Fruit fly (Drosophila melanogaster) whole organism, prepupa: ENCODE measurements around the gene CG43638.

Source experiments
- Blimp-1 ChIP-seq: fragments of 200-800 bp; sonication (Bioruptor generic); optimal IDR thresholded peaks from 3 replicates; lab custom pipeline; 2017; ENCODE audit warnings: missing biosample characterization, missing genetic modification characterization, mild to moderate bottlenecking, moderate library complexity, missing genetic modification reagents
- CG10631 ChIP-seq: fragments of 200-800 bp; sonication (Bioruptor generic); optimal IDR thresholded peaks from 2 replicates; lab custom pipeline; 2016; ENCODE audit warnings: missing biosample characterization, missing genetic modification characterization
- CG10669 ChIP-seq: fragments of 200-800 bp; sonication (Bioruptor generic); optimal IDR thresholded peaks from 3 replicates; lab custom pipeline; 2018; ENCODE audit warnings: missing biosample characterization, mild to moderate bottlenecking, missing genetic modification characterization, moderate library complexity
- CG11294 ChIP-seq: fragments of 200-800 bp; sonication (Bioruptor generic); IDR thresholded peaks from 2 replicates; pipeline ENCODE4 v1.3.6; 2022; ENCODE audit warnings: missing biosample characterization, missing genetic modification characterization
- CG11762 ChIP-seq: fragments of 200-800 bp; sonication (Bioruptor generic); optimal IDR thresholded peaks from 3 replicates; lab custom pipeline; 2016; ENCODE audit warnings: missing biosample characterization, missing genetic modification characterization; ENCODE audit not compliant: insufficient read depth
- CG11902 ChIP-seq: fragments of 200-800 bp; sonication (Bioruptor generic); optimal IDR thresholded peaks from 3 replicates; lab custom pipeline; 2016; ENCODE audit warnings: missing biosample characterization, missing genetic modification characterization
- CG1621 ChIP-seq: fragments of 200-800 bp; sonication (Bioruptor generic); optimal IDR thresholded peaks from 3 replicates; lab custom pipeline; 2018; ENCODE audit warnings: missing biosample characterization, mild to moderate bottlenecking, missing genetic modification characterization
- CG16779 ChIP-seq: fragments of 200-800 bp; sonication (Bioruptor generic); optimal IDR thresholded peaks from 3 replicates; lab custom pipeline; 2017; ENCODE audit warnings: missing biosample characterization, mild to moderate bottlenecking, missing genetic modification characterization
- CG3032 ChIP-seq: fragments of 200-800 bp; optimal IDR thresholded peaks from 2 replicates; lab custom pipeline; 2019; ENCODE audit warnings: missing biosample characterization, mild to moderate bottlenecking, missing genetic modification characterization, moderate library complexity
- CG31627 ChIP-seq: fragments of 200-800 bp; sonication (Bioruptor generic); optimal IDR thresholded peaks from 3 replicates; lab custom pipeline; 2016; ENCODE audit warnings: missing biosample characterization, missing genetic modification characterization
- CG32006 ChIP-seq: fragments of 200-800 bp; sonication (Bioruptor generic); optimal IDR thresholded peaks from 3 replicates; lab custom pipeline; 2017; ENCODE audit warnings: missing biosample characterization, mild to moderate bottlenecking, missing genetic modification characterization
- CG34406 ChIP-seq: fragments of 200-800 bp; sonication (Bioruptor generic); optimal IDR thresholded peaks from 3 replicates; lab custom pipeline; 2016; ENCODE audit warnings: missing biosample characterization, missing genetic modification characterization
- CG3919 ChIP-seq: fragments of 200-800 bp; sonication (Bioruptor generic); optimal IDR thresholded peaks from 3 replicates; lab custom pipeline; 2016; ENCODE audit warnings: missing biosample characterization, missing genetic modification characterization
- CG4318 ChIP-seq: fragments of 200-800 bp; sonication (Bioruptor generic); optimal IDR thresholded peaks from 3 replicates; lab custom pipeline; 2017; ENCODE audit warnings: missing biosample characterization, mild to moderate bottlenecking, missing genetic modification characterization
- CG6163 ChIP-seq: fragments of 200-800 bp; sonication (Bioruptor generic); IDR thresholded peaks from 3 replicates; pipeline ENCODE4 v1.3.6; 2022; ENCODE audit warnings: missing biosample characterization, missing genetic modification characterization
- CG6276 ChIP-seq: fragments of 200-800 bp; sonication (Bioruptor generic); optimal IDR thresholded peaks from 2 replicates; lab custom pipeline; 2017; ENCODE audit warnings: missing biosample characterization, mild to moderate bottlenecking, missing genetic modification characterization
- CG6792 ChIP-seq: fragments of 200-800 bp; sonication (Bioruptor generic); optimal IDR thresholded peaks from 3 replicates; lab custom pipeline; 2016; ENCODE audit warnings: missing biosample characterization, missing genetic modification characterization
- CG6808 ChIP-seq: fragments of 200-800 bp; sonication (Bioruptor generic); optimal IDR thresholded peaks from 3 replicates; lab custom pipeline; 2017; ENCODE audit warnings: missing biosample characterization, missing genetic modification characterization, mild to moderate bottlenecking, moderate library complexity, missing genetic modification reagents
- CG6854 ChIP-seq: fragments of 200-800 bp; sonication (Bioruptor generic); optimal IDR thresholded peaks from 2 replicates; lab custom pipeline; 2017; ENCODE audit warnings: missing biosample characterization, mild to moderate bottlenecking, missing genetic modification characterization
- CG7368 ChIP-seq: fragments of 200-800 bp; sonication (Bioruptor generic); optimal IDR thresholded peaks from 3 replicates; lab custom pipeline; 2016; ENCODE audit warnings: missing biosample characterization, missing genetic modification characterization
- CG8119 ChIP-seq: fragments of 200-800 bp; sonication (Bioruptor generic); IDR thresholded peaks from 3 replicates; pipeline ENCODE4 v1.3.6; 2022; ENCODE audit warnings: missing biosample characterization, missing genetic modification characterization
- CG8319 ChIP-seq: fragments of 200-800 bp; sonication (Bioruptor generic); optimal IDR thresholded peaks from 3 replicates; lab custom pipeline; 2016; ENCODE audit warnings: missing biosample characterization, missing genetic modification characterization
- CG8632 ChIP-seq: fragments of 200-800 bp; sonication (Bioruptor generic); optimal IDR thresholded peaks from 3 replicates; lab custom pipeline; 2016; ENCODE audit warnings: missing biosample characterization, missing genetic modification characterization
- CG9139 ChIP-seq: fragments of 200-800 bp; sonication (Bioruptor generic); optimal IDR thresholded peaks from 3 replicates; lab custom pipeline; 2017; ENCODE audit warnings: missing biosample characterization, mild to moderate bottlenecking, missing genetic modification characterization
- Eip75B ChIP-seq: fragments of 200-800 bp; sonication (Bioruptor generic); optimal IDR thresholded peaks from 3 replicates; lab custom pipeline; 2016; ENCODE audit warnings: missing biosample characterization, missing genetic modification characterization
- Eip78C ChIP-seq: fragments of 200-800 bp; sonication (Bioruptor generic); peaks from one replicate; lab custom pipeline; 2016; ENCODE audit warnings: missing biosample characterization, missing genetic modification characterization
- Eip93F ChIP-seq: fragments of 200-800 bp; sonication (Bioruptor generic); optimal IDR thresholded peaks from 2 replicates; lab custom pipeline; 2016; ENCODE audit warnings: missing biosample characterization, mild to moderate bottlenecking, missing genetic modification characterization
- Ets21C ChIP-seq: fragments of 200-800 bp; sonication (Bioruptor generic); optimal IDR thresholded peaks from 3 replicates; lab custom pipeline; 2016; ENCODE audit warnings: missing biosample characterization, missing genetic modification characterization
- Ets96B ChIP-seq: fragments of 200-800 bp; optimal IDR thresholded peaks from 2 replicates; lab custom pipeline; 2019; ENCODE audit warnings: missing biosample characterization, mild to moderate bottlenecking, missing genetic modification characterization, moderate library complexity
- Gug ChIP-seq: fragments of 200-800 bp; sonication (Bioruptor generic); IDR thresholded peaks from 2 replicates; pipeline ENCODE4 v1.3.6; 2022; ENCODE audit warnings: missing biosample characterization, missing genetic modification characterization
- Hr38 ChIP-seq: sonication (Bioruptor generic); optimal IDR thresholded peaks from 2 replicates; lab custom pipeline; 2016; ENCODE audit warnings: missing biosample characterization, missing genetic modification characterization
- Hr39 ChIP-seq: fragments of 200-800 bp; sonication (Bioruptor generic); optimal IDR thresholded peaks from 2 replicates; lab custom pipeline; 2016; ENCODE audit warnings: missing biosample characterization, missing genetic modification characterization
- Hr4 ChIP-seq: fragments of 200-800 bp; sonication (Bioruptor generic); optimal IDR thresholded peaks from 3 replicates; lab custom pipeline; 2016; ENCODE audit warnings: missing biosample characterization, missing genetic modification characterization
- Lpt ChIP-seq: fragments of 200-800 bp; sonication (Bioruptor generic); optimal IDR thresholded peaks from 3 replicates; lab custom pipeline; 2016; ENCODE audit warnings: missing biosample characterization, missing genetic modification characterization
- Met ChIP-seq: fragments of 200-800 bp; sonication (Bioruptor generic); optimal IDR thresholded peaks from 3 replicates; lab custom pipeline; 2016; ENCODE audit warnings: missing biosample characterization, missing genetic modification characterization
- OdsH ChIP-seq: fragments of 200-800 bp; sonication (Bioruptor generic); optimal IDR thresholded peaks from 3 replicates; lab custom pipeline; 2016; ENCODE audit warnings: missing biosample characterization, missing genetic modification characterization
- Smox ChIP-seq: fragments of 200-800 bp; sonication (Bioruptor generic); optimal IDR thresholded peaks from 3 replicates; lab custom pipeline; 2016; ENCODE audit warnings: missing biosample characterization, missing genetic modification characterization
- Sox102F ChIP-seq: fragments of 200-800 bp; sonication (Bioruptor generic); optimal IDR thresholded peaks from 2 replicates; lab custom pipeline; 2016; ENCODE audit warnings: missing biosample characterization, mild to moderate bottlenecking, missing genetic modification characterization
- Sox14 ChIP-seq: fragments of 200-800 bp; sonication (Bioruptor generic); optimal IDR thresholded peaks from 3 replicates; lab custom pipeline; 2016; ENCODE audit warnings: missing biosample characterization, missing genetic modification characterization
- achi ChIP-seq: fragments of 200-800 bp; sonication (Bioruptor generic); optimal IDR thresholded peaks from 3 replicates; lab custom pipeline; 2016; ENCODE audit warnings: missing biosample characterization, missing genetic modification characterization
- acj6 ChIP-seq: fragments of 200-800 bp; sonication (Bioruptor generic); optimal IDR thresholded peaks from 3 replicates; lab custom pipeline; 2016; ENCODE audit warnings: missing biosample characterization, missing genetic modification characterization
- cyc ChIP-seq: fragments of 200-800 bp; sonication (Bioruptor generic); optimal IDR thresholded peaks from 3 replicates; lab custom pipeline; 2016; ENCODE audit warnings: missing biosample characterization, missing genetic modification characterization
- dac ChIP-seq: fragments of 200-800 bp; sonication (Bioruptor generic); optimal IDR thresholded peaks from 2 replicates; lab custom pipeline; 2017; ENCODE audit warnings: missing biosample characterization, mild to moderate bottlenecking, missing genetic modification characterization
- eg ChIP-seq: fragments of 200-800 bp; sonication (Bioruptor generic); IDR thresholded peaks from 3 replicates; pipeline ENCODE4 v1.3.6; 2022; ENCODE audit warnings: missing biosample characterization, missing genetic modification characterization
- esn ChIP-seq: fragments of 200-800 bp; sonication (Bioruptor generic); optimal IDR thresholded peaks from 2 replicates; lab custom pipeline; 2016; ENCODE audit warnings: missing biosample characterization, mild to moderate bottlenecking, missing genetic modification characterization, moderate library complexity
- fd85E ChIP-seq: fragments of 200-800 bp; sonication (Bioruptor generic); optimal IDR thresholded peaks from 3 replicates; lab custom pipeline; 2016; ENCODE audit warnings: missing biosample characterization, missing genetic modification characterization
- lz ChIP-seq: fragments of 200-800 bp; sonication (Bioruptor generic); optimal IDR thresholded peaks from 3 replicates; lab custom pipeline; 2016; ENCODE audit warnings: missing biosample characterization, missing genetic modification characterization
- net ChIP-seq: fragments of 200-800 bp; sonication (Bioruptor generic); optimal IDR thresholded peaks from 3 replicates; lab custom pipeline; 2016; ENCODE audit warnings: missing biosample characterization, missing genetic modification characterization
- pdm3 ChIP-seq: fragments of 200-800 bp; sonication (Bioruptor generic); optimal IDR thresholded peaks from 3 replicates; lab custom pipeline; 2016; ENCODE audit warnings: missing biosample characterization, missing genetic modification characterization
- spab ChIP-seq: fragments of 200-800 bp; sonication (Bioruptor generic); optimal IDR thresholded peaks from 2 replicates; lab custom pipeline; 2017; ENCODE audit warnings: missing biosample characterization, mild to moderate bottlenecking, missing genetic modification characterization, missing genetic modification reagents
- ss ChIP-seq, 2 experiments: fragments of 200-800 bp; sonication (Bioruptor generic); optimal IDR thresholded peaks; 2 replicates in 1 of 2; 3 replicates in 1 of 2; lab custom pipeline; 2017 to 2018; ENCODE audit warnings: mild to moderate bottlenecking in 2 of 2, missing biosample characterization in 2 of 2, missing genetic modification characterization in 2 of 2, moderate library complexity in 1 of 2
- svp ChIP-seq: fragments of 200-800 bp; sonication (Bioruptor generic); peaks from one replicate; lab custom pipeline; 2016; ENCODE audit warnings: missing biosample characterization, missing genetic modification characterization
- topi ChIP-seq: fragments of 200-800 bp; sonication (Bioruptor generic); optimal IDR thresholded peaks from 3 replicates; lab custom pipeline; 2016; ENCODE audit warnings: missing biosample characterization, missing genetic modification characterization
- vri ChIP-seq: fragments of 200-800 bp; sonication (Bioruptor generic); optimal IDR thresholded peaks from 3 replicates; lab custom pipeline; 2016; ENCODE audit warnings: missing biosample characterization, mild to moderate bottlenecking, missing genetic modification characterization

The CG43638 gene

dm6 chr3L:12072388-12072787 is 28.0 kb downstream of the CG43638 start:
- TF ChIP-seq lz (GFP tag; lab: Kevin White, UChicago) (no peak), Met (GFP tag; lab: Kevin White, UChicago) (no peak), CG8632 (GFP tag; lab: Kevin White, UChicago) (no peak), Gug (peak; percentile 65), ss (GFP tag; optimal IDR thresholded peaks at IDR 0.05; lab: Kevin White, UChicago) (no peak), CG16779 (tag; lab: Kevin White, UChicago) (no peak), CG6792 (no peak), Hr38 (no peak), Sox14 (peak; percentile 47), spab (GFP tag; lab: Kevin White, UChicago) (no peak), CG31627 (GFP tag; lab: Kevin White, UChicago) (no peak), CG6854 (GFP tag; lab: Kevin White, UChicago) (no peak), Ets21C (no peak), CG7368 (GFP tag; lab: Kevin White, UChicago) (no peak), Ets96B (tag; lab: Kevin White, UChicago) (no peak), Smox (GFP tag; lab: Kevin White, UChicago) (no peak), CG3919 (GFP tag; lab: Kevin White, UChicago) (peak; percentile 45), CG6276 (peak; percentile 67), net (GFP tag; lab: Kevin White, UChicago) (peak; percentile 17), fd85E (GFP tag; lab: Kevin White, UChicago) (no peak), CG3032 (tag; lab: Kevin White, UChicago) (no peak), acj6 (no peak), topi (GFP tag; lab: Kevin White, UChicago) (peak; percentile 27), Hr4 (GFP tag; lab: Kevin White, UChicago) (peak; percentile 74), CG11902 (GFP tag; lab: Kevin White, UChicago) (no peak), CG10631 (GFP tag; lab: Kevin White, UChicago) (peak; percentile 34), CG6808 (GFP tag; lab: Kevin White, UChicago) (no peak), Sox102F (GFP tag; lab: Kevin White, UChicago) (no peak), Eip78C (GFP tag; lab: Kevin White, UChicago) (peak; percentile 81), CG8119 (GFP tag; lab: Robert Waterston, UW) (peak; percentile 86), Hr39 (GFP tag; lab: Kevin White, UChicago) (no peak), vri (GFP tag; lab: Kevin White, UChicago) (no peak), CG4318 (GFP tag; lab: Kevin White, UChicago) (peak; percentile 74), Blimp-1 (GFP tag; lab: Kevin White, UChicago) (no peak), CG8319 (GFP tag; lab: Kevin White, UChicago) (no peak), pdm3 (GFP tag; lab: Kevin White, UChicago) (peak; percentile 41), Eip75B (no peak), svp (peak; percentile 61), CG6163 (GFP tag; lab: Robert Waterston, UW) (peak; percentile 37; the same call in 2 of the 3 replicates), OdsH (GFP tag; lab: Kevin White, UChicago) (peak; percentile 38), achi (GFP tag; lab: Kevin White, UChicago) (peak; percentile 48), Eip93F (GFP tag; lab: Kevin White, UChicago) (no peak), CG32006 (GFP tag; lab: Kevin White, UChicago) (peak; percentile 83), CG9139 (GFP tag; lab: Kevin White, UChicago) (no peak), CG10669 (GFP tag; lab: Kevin White, UChicago) (no peak), cyc (GFP tag; lab: Kevin White, UChicago) (peak; percentile 4), CG34406 (GFP tag; lab: Kevin White, UChicago) (no peak), Lpt (peak; percentile 44), eg (peak; percentile 78), esn (GFP tag; lab: Kevin White, UChicago) (no peak), CG11294 (peak; percentile 63), CG11762 (GFP tag; lab: Kevin White, UChicago) (no peak), dac (GFP tag; lab: Kevin White, UChicago) (peak; percentile 75), CG1621 (tag; lab: Kevin White, UChicago) (no peak)
